Worm (Caenorhabditis elegans): ENCODE data around the gene clp-7.

clp-7 gene

ce11 chrIV:1409941-1410340 lies 35.8 kb downstream of the clp-7 start, which contains the start of gene rpc-11:
Gene rpc-11 (minus strand): TSS chrIV:1410041.
- no peak for TF ChIP-seq W03F9.2 (tag; optimal IDR thresholded peaks at IDR 0.05)

ce11 chrIV:1408718-1409117 lies 37.0 kb downstream of the clp-7 start:
- TF ChIP-seq dao-5 (tag; optimal IDR thresholded peaks at IDR 0.05) = no peak
- no peak for TF ChIP-seq W03F9.2 (tag; optimal IDR thresholded peaks at IDR 0.05)
- TF ChIP-seq him-1 (tag; optimal IDR thresholded peaks at IDR 0.05) = no peak

DNA sequence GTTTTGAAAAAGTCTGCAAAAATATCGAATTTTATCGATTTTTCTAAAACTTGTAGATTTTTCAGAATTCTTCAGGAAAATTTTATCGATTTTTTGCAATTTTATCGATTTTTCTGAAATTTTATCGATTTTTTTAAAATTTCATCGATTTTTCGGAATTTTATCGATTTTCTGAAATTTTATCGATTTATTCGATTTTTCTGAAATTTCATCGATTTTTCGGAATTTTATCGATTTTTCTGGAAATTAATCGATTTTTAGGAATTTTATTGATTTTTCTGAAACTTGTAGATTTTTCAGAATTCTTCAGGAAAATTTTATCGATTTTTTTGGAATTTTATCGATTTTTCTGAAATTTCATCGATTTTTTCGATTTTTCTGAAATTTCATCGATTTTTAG lies 37.6 kb downstream of the clp-7 start:
- TF ChIP-seq him-1 (tag; optimal IDR thresholded peaks at IDR 0.05) (no peak), dao-5 (tag; optimal IDR thresholded peaks at IDR 0.05) (no peak), W03F9.2 (tag; optimal IDR thresholded peaks at IDR 0.05) (no peak)

ce11 chrIV:1407507-1407906 lies 38.3 kb downstream of the clp-7 start:
- TF ChIP-seq him-1 (tag; optimal IDR thresholded peaks at IDR 0.05) (no peak), W03F9.2 (tag; optimal IDR thresholded peaks at IDR 0.05) (no peak), dao-5 (tag; optimal IDR thresholded peaks at IDR 0.05) (no peak)

- TF ChIP-seq W03F9.2 (tag; optimal IDR thresholded peaks at IDR 0.05) = no peak
- no peak for TF ChIP-seq him-1 (tag; optimal IDR thresholded peaks at IDR 0.05)
- no peak for TF ChIP-seq dao-5 (tag; optimal IDR thresholded peaks at IDR 0.05)
Observed at ce11 chrIV:1407049-1407448, 38.7 kb downstream of the clp-7 start.

- TF ChIP-seq him-1 (tag; optimal IDR thresholded peaks at IDR 0.05) (no peak), dao-5 (tag; optimal IDR thresholded peaks at IDR 0.05) (no peak), W03F9.2 (tag; optimal IDR thresholded peaks at IDR 0.05) (no peak)
Observed at ce11 chrIV:1406267-1406666, 39.5 kb downstream of the clp-7 start, which contains the start of gene spp-31. Gene spp-31 (plus strand): TSS chrIV:1406567.

ce11 chrIV:1405780-1406179 lies 40.0 kb downstream of the clp-7 start:
- TF ChIP-seq W03F9.2 (tag; optimal IDR thresholded peaks at IDR 0.05) = no peak
- TF ChIP-seq him-1 (tag; optimal IDR thresholded peaks at IDR 0.05) = no peak
- no peak for TF ChIP-seq dao-5 (tag; optimal IDR thresholded peaks at IDR 0.05)

ce11 chrIV:1403960-1404359 lies 41.8 kb downstream of the clp-7 start:
- TF ChIP-seq dao-5 (tag; optimal IDR thresholded peaks at IDR 0.05) = no peak
- no peak for TF ChIP-seq W03F9.2 (tag; optimal IDR thresholded peaks at IDR 0.05)
- TF ChIP-seq him-1 (tag; optimal IDR thresholded peaks at IDR 0.05) = no peak

ce11 chrIV:1400016-1400415 lies 45.8 kb downstream of the clp-7 start:
- TF ChIP-seq dao-5 (tag; optimal IDR thresholded peaks at IDR 0.05) (no peak), W03F9.2 (tag; optimal IDR thresholded peaks at IDR 0.05) (no peak), him-1 (tag; optimal IDR thresholded peaks at IDR 0.05) (no peak)

DNA sequence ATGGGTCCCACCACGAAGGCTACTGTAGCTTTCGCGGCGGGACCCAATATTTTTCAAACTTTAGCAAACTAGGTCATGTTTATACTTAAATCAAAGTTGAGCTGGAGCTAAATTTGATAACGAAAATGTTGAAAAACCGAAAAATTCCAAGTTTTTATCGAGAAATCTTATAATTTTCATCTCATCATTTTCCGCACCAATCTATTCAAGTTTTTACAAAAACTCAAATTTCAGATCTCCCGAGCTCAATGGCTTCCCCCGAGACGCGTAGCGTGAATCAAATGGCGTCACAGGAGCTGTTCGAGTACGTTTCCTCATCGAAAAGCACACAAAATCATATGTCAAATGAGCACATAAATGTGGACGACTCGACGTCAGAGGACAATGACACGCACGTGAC lies 47.9 kb downstream of the clp-7 start:
- TF ChIP-seq him-1 (tag; optimal IDR thresholded peaks at IDR 0.05) (no peak), dao-5 (tag; optimal IDR thresholded peaks at IDR 0.05) (no peak), W03F9.2 (tag; optimal IDR thresholded peaks at IDR 0.05) (no peak)

- no peak for TF ChIP-seq him-1 (tag; optimal IDR thresholded peaks at IDR 0.05)
- TF ChIP-seq dao-5 (tag; optimal IDR thresholded peaks at IDR 0.05) = no peak
- no peak for TF ChIP-seq W03F9.2 (tag; optimal IDR thresholded peaks at IDR 0.05)
Observed at ce11 chrIV:1394077-1394476, 51.7 kb downstream of the clp-7 start.

DNA sequence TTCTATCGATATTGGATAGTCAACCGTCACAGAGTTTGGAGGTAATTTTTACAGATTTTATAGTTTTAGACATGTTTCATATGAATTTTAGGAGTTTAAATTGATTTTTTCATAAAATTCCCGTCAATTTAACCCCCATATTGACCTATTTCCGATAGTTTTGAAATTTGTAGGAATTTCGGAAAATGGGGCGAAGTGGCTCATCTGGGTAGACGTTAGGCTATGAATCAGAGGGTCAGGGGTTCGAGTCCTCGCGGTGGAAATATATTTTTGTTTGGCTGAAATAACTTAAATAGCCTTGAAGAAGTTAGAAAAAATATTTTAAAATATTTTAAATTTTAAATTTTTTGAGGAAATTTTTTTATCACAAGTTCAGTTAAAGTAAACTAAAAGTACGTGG lies 54.3 kb downstream of the clp-7 start:
- TF ChIP-seq W03F9.2 (tag; optimal IDR thresholded peaks at IDR 0.05) = no peak
- no peak for TF ChIP-seq dao-5 (tag; optimal IDR thresholded peaks at IDR 0.05)
- no peak for TF ChIP-seq him-1 (tag; optimal IDR thresholded peaks at IDR 0.05)

- TF ChIP-seq him-1 (tag; optimal IDR thresholded peaks at IDR 0.05) = no peak
- TF ChIP-seq W03F9.2 (tag; optimal IDR thresholded peaks at IDR 0.05) = no peak
- no peak for TF ChIP-seq dao-5 (tag; optimal IDR thresholded peaks at IDR 0.05)
Observed at ce11 chrIV:1390102-1390501, 55.7 kb downstream of the clp-7 start.

ce11 chrIV:1389599-1389998 lies 56.2 kb downstream of the clp-7 start:
- TF ChIP-seq him-1 (tag; optimal IDR thresholded peaks at IDR 0.05) = no peak
- no peak for TF ChIP-seq W03F9.2 (tag; optimal IDR thresholded peaks at IDR 0.05)
- TF ChIP-seq dao-5 (tag; optimal IDR thresholded peaks at IDR 0.05) = no peak

- no peak for TF ChIP-seq him-1 (tag; optimal IDR thresholded peaks at IDR 0.05)
- no peak for TF ChIP-seq W03F9.2 (tag; optimal IDR thresholded peaks at IDR 0.05)
- no peak for TF ChIP-seq dao-5 (tag; optimal IDR thresholded peaks at IDR 0.05)
Observed at ce11 chrIV:1389021-1389420, 56.7 kb downstream of the clp-7 start.

ce11 chrIV:1388079-1388478 lies 57.7 kb downstream of the clp-7 start:
- TF ChIP-seq dao-5 (tag; optimal IDR thresholded peaks at IDR 0.05) (peak; percentile 0), him-1 (tag; optimal IDR thresholded peaks at IDR 0.05) (no peak), W03F9.2 (tag; optimal IDR thresholded peaks at IDR 0.05) (no peak)

Data from whole organism, L4/young adult.